Worm (Caenorhabditis elegans) whole organism, mixed stage, embryonic: ENCODE data around the gene F13B12.6.

Experiments
- M03D4.4 ChIP-seq: sonication (generic microtip); optimal IDR thresholded peaks from 2 replicates; lab custom pipeline; 2017; ENCODE audit warnings: mild to moderate bottlenecking, missing genetic modification characterization, missing compliant biosample characterization
- bed-3 ChIP-seq: fragments of 200-800 bp; sonication (Bioruptor generic); optimal IDR thresholded peaks from 3 replicates; lab custom pipeline; 2018; ENCODE audit warnings: mild to moderate bottlenecking, missing genetic modification characterization, moderate library complexity, missing compliant biosample characterization
- blmp-1 ChIP-seq: fragments of 150-350 bp; optimal IDR thresholded peaks from 2 replicates; lab custom pipeline; 2014; ENCODE audit warnings: missing biosample characterization, missing genetic modification characterization
- ceh-39 ChIP-seq: fragments of 150-350 bp; optimal IDR thresholded peaks from 2 replicates; lab custom pipeline; 2014; ENCODE audit warnings: missing biosample characterization, missing genetic modification characterization
- ceh-43 ChIP-seq: fragments of 200-800 bp; sonication (Bioruptor generic); optimal IDR thresholded peaks from 2 replicates; lab custom pipeline; 2018; ENCODE audit warnings: mild to moderate bottlenecking, missing genetic modification characterization, moderate library complexity, missing compliant biosample characterization
- ceh-83 ChIP-seq: fragments of 200-800 bp; sonication (Bioruptor generic); optimal IDR thresholded peaks from 2 replicates; lab custom pipeline; 2018; ENCODE audit warnings: mild to moderate bottlenecking, missing genetic modification characterization, missing compliant biosample characterization
- ces-1 ChIP-seq: fragments of 150-350 bp; optimal IDR thresholded peaks from 2 replicates; lab custom pipeline; 2014; ENCODE audit warnings: missing biosample characterization, missing genetic modification reagents, missing genetic modification characterization
- cnd-1 ChIP-seq: fragments of 200-800 bp; sonication (Bioruptor generic); optimal IDR thresholded peaks from 2 replicates; lab custom pipeline; 2018; ENCODE audit warnings: mild to moderate bottlenecking, missing genetic modification characterization, missing compliant biosample characterization
- drap-1 ChIP-seq: fragments of 200-800 bp; sonication (Bioruptor generic); optimal IDR thresholded peaks from 3 replicates; lab custom pipeline; 2018; ENCODE audit warnings: mild to moderate bottlenecking, missing genetic modification characterization, missing compliant biosample characterization
- elt-1 ChIP-seq: sonication (generic microtip); optimal IDR thresholded peaks from 2 replicates; lab custom pipeline; 2017; ENCODE audit warnings: missing genetic modification characterization, mild to moderate bottlenecking, missing compliant biosample characterization, antibody characterized with exemption, moderate library complexity, borderline replicate concordance; ENCODE audit not compliant: insufficient read depth
- elt-3 ChIP-seq: fragments of 150-350 bp; optimal IDR thresholded peaks from 2 replicates; lab custom pipeline; 2014; ENCODE audit warnings: missing biosample characterization, missing genetic modification characterization
- flh-1 ChIP-seq: fragments of 200-800 bp; sonication (Bioruptor generic); optimal IDR thresholded peaks from 2 replicates; lab custom pipeline; 2018; ENCODE audit warnings: mild to moderate bottlenecking, missing genetic modification characterization, moderate library complexity, missing compliant biosample characterization
- ham-2 ChIP-seq: fragments of 200-800 bp; sonication (Bioruptor generic); optimal IDR thresholded peaks from 2 replicates; lab custom pipeline; 2018; ENCODE audit warnings: mild to moderate bottlenecking, missing genetic modification characterization, missing compliant biosample characterization
- hlh-1 ChIP-seq: fragments of 150-350 bp; optimal IDR thresholded peaks from 2 replicates; lab custom pipeline; 2014; ENCODE audit warnings: missing biosample characterization, missing genetic modification reagents, missing genetic modification characterization
- lin-13 ChIP-seq: fragments of 150-350 bp; optimal IDR thresholded peaks from 2 replicates; lab custom pipeline; 2014; ENCODE audit warnings: missing biosample characterization, missing genetic modification characterization
- lin-32 ChIP-seq: fragments of 200-800 bp; sonication (Bioruptor generic); optimal IDR thresholded peaks from 2 replicates; lab custom pipeline; 2018; ENCODE audit warnings: mild to moderate bottlenecking, missing genetic modification characterization, missing compliant biosample characterization
- lsy-2 ChIP-seq: fragments of 150-350 bp; optimal IDR thresholded peaks from 2 replicates; lab custom pipeline; 2014; ENCODE audit warnings: missing biosample characterization, missing genetic modification characterization
- mab-5 ChIP-seq: fragments of 150-350 bp; optimal IDR thresholded peaks from 2 replicates; lab custom pipeline; 2014; ENCODE audit warnings: missing biosample characterization, missing genetic modification characterization
- mep-1 ChIP-seq: fragments of 150-350 bp; optimal IDR thresholded peaks from 2 replicates; lab custom pipeline; 2017; ENCODE audit warnings: missing biosample characterization, missing genetic modification reagents, missing genetic modification characterization, inconsistent platforms
- mls-2 ChIP-seq: sonication (generic microtip); optimal IDR thresholded peaks from 2 replicates; lab custom pipeline; 2016; ENCODE audit warnings: mild to moderate bottlenecking, missing genetic modification characterization, moderate library complexity, missing compliant biosample characterization
- nhr-12 ChIP-seq: fragments of 150-350 bp; optimal IDR thresholded peaks from 2 replicates; lab custom pipeline; 2014; ENCODE audit warnings: missing biosample characterization, missing genetic modification characterization
- nhr-2 ChIP-seq: fragments of 150-350 bp; optimal IDR thresholded peaks from 2 replicates; lab custom pipeline; 2014; ENCODE audit warnings: missing biosample characterization, missing genetic modification characterization
- nhr-237 ChIP-seq: fragments of 150-350 bp; optimal IDR thresholded peaks from 2 replicates; lab custom pipeline; 2014; ENCODE audit warnings: missing biosample characterization, missing genetic modification characterization
- nhr-28 ChIP-seq: fragments of 150-350 bp; optimal IDR thresholded peaks from 2 replicates; lab custom pipeline; 2014; ENCODE audit warnings: missing biosample characterization, missing genetic modification characterization
- nhr-76 ChIP-seq: sonication (generic microtip); optimal IDR thresholded peaks from 2 replicates; lab custom pipeline; 2017; ENCODE audit warnings: missing biosample characterization, missing genetic modification characterization
- pha-4 ChIP-seq: fragments of 150-350 bp; optimal IDR thresholded peaks from 2 replicates; lab custom pipeline; 2018; ENCODE audit warnings: missing biosample characterization, missing genetic modification reagents, missing genetic modification characterization
- sem-2 ChIP-seq: fragments of 200-800 bp; sonication (Bioruptor generic); optimal IDR thresholded peaks from 2 replicates; lab custom pipeline; 2018; ENCODE audit warnings: mild to moderate bottlenecking, missing genetic modification characterization, missing compliant biosample characterization
- snpc-4 ChIP-seq: fragments of 150-350 bp; optimal IDR thresholded peaks from 2 replicates; lab custom pipeline; 2014; ENCODE audit warnings: missing biosample characterization, missing genetic modification characterization
- sptf-1 ChIP-seq: sonication (generic microtip); optimal IDR thresholded peaks from 2 replicates; lab custom pipeline; 2017; ENCODE audit warnings: mild to moderate bottlenecking, missing genetic modification characterization, moderate library complexity, missing compliant biosample characterization
- tbx-8 ChIP-seq: fragments of 200-800 bp; sonication (Bioruptor generic); optimal IDR thresholded peaks from 2 replicates; lab custom pipeline; 2018; ENCODE audit warnings: mild to moderate bottlenecking, missing genetic modification characterization, moderate library complexity, missing compliant biosample characterization
- unc-120 ChIP-seq: sonication (generic microtip); optimal IDR thresholded peaks from 2 replicates; lab custom pipeline; 2017; ENCODE audit warnings: missing genetic modification characterization, missing compliant biosample characterization; ENCODE audit not compliant: poor library complexity, severe bottlenecking
- unc-39 ChIP-seq: fragments of 150-350 bp; optimal IDR thresholded peaks from 2 replicates; lab custom pipeline; 2014; ENCODE audit warnings: missing biosample characterization, missing genetic modification characterization
- unc-62 ChIP-seq: fragments of 150-350 bp; optimal IDR thresholded peaks from 2 replicates; lab custom pipeline; 2014; ENCODE audit warnings: missing biosample characterization, missing genetic modification reagents, missing genetic modification characterization
- zip-8 ChIP-seq: fragments of 150-350 bp; optimal IDR thresholded peaks from 2 replicates; lab custom pipeline; 2014; ENCODE audit warnings: missing biosample characterization, missing genetic modification characterization
- ztf-11 ChIP-seq: fragments of 150-350 bp; optimal IDR thresholded peaks from 2 replicates; lab custom pipeline; 2014; ENCODE audit warnings: missing biosample characterization, missing genetic modification characterization

Gene F13B12.6

DNA sequence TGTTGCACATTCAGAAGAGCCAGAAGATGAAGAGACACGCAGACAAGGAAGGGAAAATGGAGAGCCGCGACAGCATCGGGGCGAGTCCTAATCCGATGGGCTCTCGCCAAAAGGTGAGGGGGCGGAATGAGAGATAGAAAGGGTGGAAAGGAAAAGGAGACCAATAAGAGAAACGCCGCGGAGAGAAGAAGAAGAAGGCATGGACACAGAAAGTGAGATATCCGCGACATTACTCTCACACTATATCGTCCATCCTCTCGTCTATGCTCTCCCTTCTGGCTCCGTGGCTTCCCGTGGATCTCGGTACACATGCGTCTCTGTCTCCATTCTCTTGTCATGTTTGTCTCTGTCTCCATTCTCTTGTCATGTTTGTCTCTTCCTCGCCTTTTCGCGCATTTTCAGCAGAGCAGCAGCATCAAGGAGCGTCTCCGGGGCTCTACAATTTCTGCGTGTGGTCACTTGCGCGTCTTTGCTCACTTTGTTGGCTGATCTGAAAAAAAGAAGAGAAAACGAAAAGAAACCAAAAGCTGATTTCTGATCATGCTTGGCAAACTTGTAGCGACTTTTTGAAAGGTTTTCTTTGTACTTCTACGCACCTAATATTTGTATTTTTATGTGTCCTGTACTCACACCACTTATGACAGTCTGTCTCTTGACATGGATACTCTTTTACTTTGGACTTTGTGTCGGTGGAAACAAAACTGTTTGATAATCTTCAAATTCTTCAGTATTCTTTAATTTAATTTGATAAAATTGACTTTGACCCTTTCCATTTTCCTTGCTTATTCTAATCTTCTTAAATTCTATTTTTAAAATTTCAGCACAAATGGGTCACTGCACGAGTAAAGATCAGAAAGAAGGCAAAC is 14.3 kb downstream of the F13B12.6 start, which contains the start of gene gpa-7:
Gene gpa-7 (plus strand): TSS at position 816 of the 866 bp plus-strand sequence.
- TF ChIP-seq elt-3 (tag; lab: Kevin White, UChicago) (no peak), unc-120 (peak; percentile 92), nhr-2 (tag; lab: Kevin White, UChicago) (no peak), nhr-76 (tag; lab: Kevin White, UChicago) (no peak), unc-62 (GFP tag; lab: Kevin White, UChicago) (peak; percentile 52), zip-8 (tag; lab: Kevin White, UChicago) (no peak), nhr-237 (tag; lab: Kevin White, UChicago) (no peak), ces-1 (GFP tag; lab: Kevin White, UChicago) (peak; percentile 83), nhr-12 (tag; lab: Kevin White, UChicago) (no peak), flh-1 (GFP tag; lab: Kevin White, UChicago) (no peak), nhr-28 (no peak), lsy-2 (no peak), pha-4 (peak; percentile 14), ham-2 (peak; percentile 53), sptf-1 (peak; percentile 42), M03D4.4 (tag; lab: Kevin White, UChicago) (no peak), blmp-1 (peak; percentile 71), mab-5 (tag; lab: Kevin White, UChicago) (no peak), ceh-39 (tag; lab: Kevin White, UChicago) (no peak), lin-13 (tag; lab: Kevin White, UChicago) (peak; percentile 29), unc-39 (tag; lab: Kevin White, UChicago) (no peak), snpc-4 (no peak), tbx-8 (GFP tag; lab: Kevin White, UChicago) (no peak), mls-2 (tag; lab: Kevin White, UChicago) (peak; percentile 67), lin-32 (no peak), mep-1 (tag; lab: Kevin White, UChicago) (peak; percentile 42), ceh-83 (GFP tag; lab: Kevin White, UChicago) (no peak), cnd-1 (peak; percentile 8), drap-1 (GFP tag; lab: Kevin White, UChicago) (peak; percentile 10), hlh-1 (tag; lab: Kevin White, UChicago) (no peak), bed-3 (GFP tag; lab: Kevin White, UChicago) (no peak), sem-2 (GFP tag; lab: Kevin White, UChicago) (no peak), ceh-43 (no peak), elt-1 (no peak), ztf-11 (no peak)

- peak; percentile 73 for TF ChIP-seq ces-1 (GFP tag; lab: Kevin White, UChicago)
- no peak for TF ChIP-seq elt-1
These were observed 19.4 kb downstream of the F13B12.6 start for ce11 chrIV:10398244-10398643.

DNA sequence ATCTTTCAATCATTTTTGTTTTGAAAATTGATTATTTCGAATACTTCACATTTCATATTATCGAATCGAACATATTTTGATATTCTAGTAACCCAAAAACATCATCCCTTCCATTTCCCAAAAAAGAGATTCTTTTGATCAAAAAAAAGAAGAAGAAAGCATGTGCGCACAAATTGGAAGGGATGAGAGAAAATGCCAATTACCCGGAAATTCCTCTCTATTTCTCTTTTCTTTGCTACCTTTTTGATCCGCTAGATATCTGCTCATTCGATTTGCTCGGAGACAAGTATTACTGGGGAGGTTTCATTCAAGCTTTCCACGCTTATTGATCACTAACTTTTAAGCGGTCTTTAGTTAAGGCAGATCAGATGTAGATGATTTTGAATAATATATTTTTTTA is 20.9 kb downstream of the F13B12.6 start:
- TF ChIP-seq bed-3 (GFP tag; lab: Kevin White, UChicago) (no peak), ces-1 (GFP tag; lab: Kevin White, UChicago) (peak; percentile 85)

ce11 chrIV:10394858-10395257 is 22.8 kb downstream of the F13B12.6 start, which contains the start of gene R10H10.4:
Gene R10H10.4 (minus strand): TSS chrIV:10394958.
- TF ChIP-seq nhr-237 (tag; lab: Kevin White, UChicago) (no peak), cnd-1 (no peak), unc-39 (tag; lab: Kevin White, UChicago) (no peak), elt-1 (no peak), sptf-1 (no peak), ceh-43 (no peak), sem-2 (GFP tag; lab: Kevin White, UChicago) (no peak), elt-3 (tag; lab: Kevin White, UChicago) (no peak), nhr-2 (tag; lab: Kevin White, UChicago) (no peak), lin-32 (no peak), pha-4 (no peak), hlh-1 (tag; lab: Kevin White, UChicago) (no peak), drap-1 (GFP tag; lab: Kevin White, UChicago) (no peak), mls-2 (tag; lab: Kevin White, UChicago) (no peak), lsy-2 (no peak), flh-1 (GFP tag; lab: Kevin White, UChicago) (no peak), ham-2 (no peak), nhr-12 (tag; lab: Kevin White, UChicago) (no peak), nhr-28 (no peak)
